In the genomic region with DNA sequence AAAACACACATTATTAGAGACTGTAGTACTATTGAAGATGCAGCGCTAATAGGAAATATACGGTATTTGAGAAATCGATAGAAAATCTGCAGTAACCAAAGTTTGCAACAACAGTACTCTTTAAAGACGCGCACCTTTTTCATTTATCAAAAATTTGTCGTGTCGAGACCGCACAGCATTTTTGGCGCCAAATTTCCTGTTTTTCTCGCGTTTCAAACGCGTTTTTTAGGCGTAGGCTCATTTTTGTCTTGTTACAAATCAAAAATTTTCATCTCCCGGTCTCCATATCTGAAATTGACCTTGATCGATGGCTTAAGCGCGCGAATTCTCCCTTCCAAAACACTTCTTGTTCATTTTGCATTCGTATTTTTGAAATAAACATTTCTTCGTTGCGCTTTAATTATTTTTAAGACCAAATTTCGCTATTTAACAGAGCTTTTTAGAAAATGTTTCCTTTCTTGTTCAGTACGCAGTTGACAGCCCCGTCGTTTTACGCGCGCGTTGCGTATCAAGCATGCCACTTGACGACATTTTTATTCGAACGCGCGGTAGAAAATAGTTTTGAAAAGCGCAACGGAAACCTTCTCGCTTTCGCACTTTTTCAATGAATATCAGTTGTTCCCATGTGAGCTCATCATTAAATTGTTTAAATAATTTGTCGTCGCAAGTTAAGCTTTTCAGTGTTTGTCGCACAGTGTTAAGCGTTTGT, we compare ENCODE assay signal across 2 worm cellular contexts.
TF ChIP-seq lines count a peak whose summit lies in the region.

No protein-coding gene starts in this region.

TF ChIP-seq in whole organism, L4 larva, 104 proteins besides CTCF, POLR2A, EP300 and RAD21 (continued from another document):
- TF ChIP-seq zag-1 (tag; optimal IDR thresholded peaks at IDR 0.05; lab: Kevin White, UChicago) (no peak), mxl-3 (GFP tag; optimal IDR thresholded peaks at IDR 0.05; lab: Kevin White, UChicago) (no peak)

TF ChIP-seq in whole organism, young adult, 124 proteins besides CTCF, POLR2A, EP300 and RAD21 (continued from another document):
- TF ChIP-seq ama-1 (optimal IDR thresholded peaks at IDR 0.05; lab: Kevin White, UChicago), result no peak
- TF ChIP-seq ama-1 (GFP tag; optimal IDR thresholded peaks at IDR 0.05; lab: Kevin White, UChicago), result no peak
- no peak for TF ChIP-seq C06A6.2 (GFP tag; conservative IDR thresholded peaks at IDR 0.05; lab: Robert Waterston, UW)
- TF ChIP-seq Y79H2A.3 (GFP tag; conservative IDR thresholded peaks at IDR 0.05; lab: Robert Waterston, UW), result no peak
- peak; percentile 74 for TF ChIP-seq hsf-1 (GFP tag; IDR thresholded peaks at IDR 0.05; lab: Robert Waterston, UW)
- peak; percentile 60 for TF ChIP-seq F49E8.2 (tag; optimal IDR thresholded peaks at IDR 0.05; lab: Kevin White, UChicago; ENCODE audit: insufficient read depth)
- no peak for TF ChIP-seq attf-5 (GFP tag; optimal IDR thresholded peaks at IDR 0.05; lab: Kevin White, UChicago)
- no peak for TF ChIP-seq nfyb-1 (GFP tag; IDR thresholded peaks at IDR 0.05; lab: Robert Waterston, UW)
- TF ChIP-seq somi-1 (GFP tag; optimal IDR thresholded peaks at IDR 0.05; lab: Kevin White, UChicago), result no peak
- TF ChIP-seq aptf-3 (GFP tag; IDR thresholded peaks at IDR 0.05; lab: Robert Waterston, UW), result no peak
- no peak for TF ChIP-seq gei-17 (GFP tag; optimal IDR thresholded peaks at IDR 0.05; lab: Kevin White, UChicago)
- TF ChIP-seq F23B12.7 (tag; optimal IDR thresholded peaks at IDR 0.05; lab: Kevin White, UChicago; ENCODE audit: insufficient read depth), result no peak
- TF ChIP-seq egl-44 (GFP tag; IDR thresholded peaks at IDR 0.05; lab: Robert Waterston, UW), result no peak
- TF ChIP-seq sdz-38 (tag; optimal IDR thresholded peaks at IDR 0.05; lab: Kevin White, UChicago), result no peak
- peak; percentile 89 for TF ChIP-seq efl-1 (GFP tag; optimal IDR thresholded peaks at IDR 0.05; lab: Kevin White, UChicago)
- TF ChIP-seq tlf-1 (GFP tag; optimal IDR thresholded peaks at IDR 0.05; lab: Kevin White, UChicago), result peak; percentile 48
- TF ChIP-seq mel-28 (tag; optimal IDR thresholded peaks at IDR 0.05; lab: Kevin White, UChicago; ENCODE audit: borderline replicate concordance), result no peak
- no peak for TF ChIP-seq mxl-1 (tag; optimal IDR thresholded peaks at IDR 0.05; lab: Kevin White, UChicago)
- TF ChIP-seq egl-18 (GFP tag; IDR thresholded peaks at IDR 0.05; lab: Robert Waterston, UW), result no peak
- no peak for TF ChIP-seq B0261.1 (tag; optimal IDR thresholded peaks at IDR 0.05; lab: Kevin White, UChicago)
- TF ChIP-seq rcor-1 (GFP tag; IDR thresholded peaks at IDR 0.05; lab: Robert Waterston, UW), result no peak
- no peak for TF ChIP-seq nhr-80 (tag; optimal IDR thresholded peaks at IDR 0.05; lab: Kevin White, UChicago)
- no peak for TF ChIP-seq madf-10 (tag; optimal IDR thresholded peaks at IDR 0.05; lab: Kevin White, UChicago)
- TF ChIP-seq pbrm-1 (GFP tag; IDR thresholded peaks at IDR 0.05; lab: Robert Waterston, UW), result no peak
- TF ChIP-seq zfh-2 (GFP tag; conservative IDR thresholded peaks at IDR 0.05; lab: Robert Waterston, UW), result no peak
- TF ChIP-seq B0019.2 (GFP tag; conservative IDR thresholded peaks at IDR 0.05; lab: Robert Waterston, UW), result no peak
- TF ChIP-seq F37B4.10 (GFP tag; IDR thresholded peaks at IDR 0.05; lab: Robert Waterston, UW), result no peak
- no peak for TF ChIP-seq mes-4 (tag; optimal IDR thresholded peaks at IDR 0.05; lab: Kevin White, UChicago)
- TF ChIP-seq T07F8.4 (tag; optimal IDR thresholded peaks at IDR 0.05; lab: Kevin White, UChicago), result no peak
- TF ChIP-seq mcd-1 (GFP tag; IDR thresholded peaks at IDR 0.05; lab: Robert Waterston, UW), result no peak
- TF ChIP-seq D2030.7 (GFP tag; IDR thresholded peaks at IDR 0.05; lab: Robert Waterston, UW), result peak; percentile 24; the same call in 1 of the 2 replicates
- no peak for TF ChIP-seq let-607 (tag; optimal IDR thresholded peaks at IDR 0.05; lab: Kevin White, UChicago)
- no peak for TF ChIP-seq ets-4 (GFP tag; optimal IDR thresholded peaks at IDR 0.05; lab: Kevin White, UChicago)
- TF ChIP-seq rpc-1 (optimal IDR thresholded peaks at IDR 0.05; lab: Kevin White, UChicago), result no peak
- TF ChIP-seq rpc-1 (tag; optimal IDR thresholded peaks at IDR 0.05; lab: Kevin White, UChicago), result no peak
- TF ChIP-seq ceh-40 (GFP tag; IDR thresholded peaks at IDR 0.05; lab: Robert Waterston, UW), result no peak
- TF ChIP-seq unc-62 (GFP tag; optimal IDR thresholded peaks at IDR 0.05; lab: Kevin White, UChicago), result no peak
- no peak for TF ChIP-seq K12H6.12 (tag; optimal IDR thresholded peaks at IDR 0.05; lab: Kevin White, UChicago)
- no peak for TF ChIP-seq F22D6.2 (tag; optimal IDR thresholded peaks at IDR 0.05; lab: Kevin White, UChicago)
- TF ChIP-seq F33H1.4 (GFP tag; IDR thresholded peaks at IDR 0.05; lab: Robert Waterston, UW), result peak; percentile 84
- TF ChIP-seq lsl-1 (GFP tag; optimal IDR thresholded peaks at IDR 0.05; lab: Kevin White, UChicago), result peak; percentile 81
- no peak for TF ChIP-seq tbx-9 (tag; optimal IDR thresholded peaks at IDR 0.05; lab: Kevin White, UChicago; ENCODE audit: borderline replicate concordance)
- no peak for TF ChIP-seq bed-1 (GFP tag; IDR thresholded peaks at IDR 0.05; lab: Robert Waterston, UW)
- TF ChIP-seq hmg-1.2 (GFP tag; IDR thresholded peaks at IDR 0.05; lab: Robert Waterston, UW), result no peak
- no peak for TF ChIP-seq chd-7 (tag; optimal IDR thresholded peaks at IDR 0.05; lab: Kevin White, UChicago)
- no peak for TF ChIP-seq F55B11.4 (tag; optimal IDR thresholded peaks at IDR 0.05; lab: Kevin White, UChicago; ENCODE audit: borderline replicate concordance, insufficient read depth)
- TF ChIP-seq madf-3 (GFP tag; IDR thresholded peaks at IDR 0.05; lab: Robert Waterston, UW), result no peak
- no peak for TF ChIP-seq nhr-90 (tag; optimal IDR thresholded peaks at IDR 0.05; lab: Kevin White, UChicago)
- TF ChIP-seq attf-6 (GFP tag; IDR thresholded peaks at IDR 0.05; lab: Robert Waterston, UW), result no peak
- TF ChIP-seq snpc-3.4 (tag; optimal IDR thresholded peaks at IDR 0.05; lab: Kevin White, UChicago), result peak; percentile 74
- no peak for TF ChIP-seq ekl-4 (GFP tag; IDR thresholded peaks at IDR 0.05; lab: Robert Waterston, UW)
- peak; percentile 94 for TF ChIP-seq madf-6 (GFP tag; IDR thresholded peaks at IDR 0.05; lab: Robert Waterston, UW)
- TF ChIP-seq lin-40 (tag; optimal IDR thresholded peaks at IDR 0.05; lab: Kevin White, UChicago), result no peak
- peak; percentile 76 for TF ChIP-seq dpl-1 (GFP tag; optimal IDR thresholded peaks at IDR 0.05; lab: Kevin White, UChicago)
- TF ChIP-seq ztf-28 (GFP tag; IDR thresholded peaks at IDR 0.05; lab: Robert Waterston, UW), result no peak
- no peak for TF ChIP-seq fkh-3 (tag; optimal IDR thresholded peaks at IDR 0.05; lab: Kevin White, UChicago)
- TF ChIP-seq Y67H2A.10 (GFP tag; conservative IDR thresholded peaks at IDR 0.05; lab: Robert Waterston, UW), result no peak
- TF ChIP-seq F39B2.1 (GFP tag; IDR thresholded peaks at IDR 0.05; lab: Robert Waterston, UW), result no peak
- no peak for TF ChIP-seq hmg-20 (GFP tag; IDR thresholded peaks at IDR 0.05; lab: Robert Waterston, UW)
- TF ChIP-seq ceh-27 (GFP tag; optimal IDR thresholded peaks at IDR 0.05; lab: Kevin White, UChicago), result no peak
- TF ChIP-seq sptf-2 (GFP tag; optimal IDR thresholded peaks at IDR 0.05; lab: Kevin White, UChicago), result no peak
- TF ChIP-seq nhr-27 (tag; optimal IDR thresholded peaks at IDR 0.05; lab: Kevin White, UChicago), result no peak
- no peak for TF ChIP-seq bed-2 (GFP tag; IDR thresholded peaks at IDR 0.05; lab: Robert Waterston, UW)
- TF ChIP-seq snpc-4 (GFP tag; optimal IDR thresholded peaks at IDR 0.05; lab: Kevin White, UChicago), result no peak
- TF ChIP-seq snpc-4 (tag; optimal IDR thresholded peaks at IDR 0.05; lab: Kevin White, UChicago), result no peak
- no peak for TF ChIP-seq ztf-25 (GFP tag; IDR thresholded peaks at IDR 0.05; lab: Robert Waterston, UW)
- TF ChIP-seq ceh-58 (GFP tag; IDR thresholded peaks at IDR 0.05; lab: Robert Waterston, UW), result no peak
- no peak for TF ChIP-seq hlh-26 (GFP tag; conservative IDR thresholded peaks at IDR 0.05; lab: Robert Waterston, UW)
- TF ChIP-seq F10E7.11 (tag; optimal IDR thresholded peaks at IDR 0.05; lab: Kevin White, UChicago), result no peak
- no peak for TF ChIP-seq egrh-3 (GFP tag; IDR thresholded peaks at IDR 0.05; lab: Robert Waterston, UW)
- TF ChIP-seq unc-130 (GFP tag; optimal IDR thresholded peaks at IDR 0.05; lab: Kevin White, UChicago), result no peak
- TF ChIP-seq ztf-3 (GFP tag; optimal IDR thresholded peaks at IDR 0.05; lab: Kevin White, UChicago), result no peak
- no peak for TF ChIP-seq him-1 (tag; optimal IDR thresholded peaks at IDR 0.05; lab: Kevin White, UChicago)
- no peak for TF ChIP-seq atf-7 (tag; optimal IDR thresholded peaks at IDR 0.05; lab: Kevin White, UChicago)
- no peak for TF ChIP-seq Y95B8A.8 (GFP tag; IDR thresholded peaks at IDR 0.05; lab: Robert Waterston, UW)
- TF ChIP-seq attf-3 (GFP tag; conservative IDR thresholded peaks at IDR 0.05; lab: Robert Waterston, UW), result no peak
- TF ChIP-seq ztf-22 (GFP tag; optimal IDR thresholded peaks at IDR 0.05; lab: Kevin White, UChicago), result no peak
- no peak for TF ChIP-seq ccch-3 (GFP tag; optimal IDR thresholded peaks at IDR 0.05; lab: Kevin White, UChicago)
